Worm (Caenorhabditis elegans) whole organism, young adult: ENCODE data around the gene gid-8.

Source experiments
- F52B5.7 ChIP-seq: sonication (generic microtip); optimal IDR thresholded peaks from 2 replicates; lab custom pipeline; 2016; ENCODE audit warnings: mild to moderate bottlenecking, missing genetic modification characterization, missing compliant biosample characterization
- ama-1 ChIP-seq, 3 experiments: fragments of 150-350 bp in 1 of 3; sonication (generic microtip) in 2 of 3; optimal IDR thresholded peaks; 2 replicates each; lab custom pipeline; 2014 to 2018; ENCODE audit warnings: missing biosample characterization in 2 of 3, missing genetic modification characterization in 2 of 3, missing genetic modification reagents in 2 of 3
- ceh-100 ChIP-seq: fragments of 200-800 bp; sonication (Bioruptor generic); IDR thresholded peaks from 2 replicates; pipeline ENCODE4 v1.3.6; 2022; ENCODE audit warnings: missing genetic modification reagents, missing genetic modification characterization, missing compliant biosample characterization
- dpl-1 ChIP-seq: fragments of 150-350 bp; optimal IDR thresholded peaks from 2 replicates; lab custom pipeline; 2014; ENCODE audit warnings: missing biosample characterization, missing genetic modification reagents, missing genetic modification characterization
- snpc-4 ChIP-seq, 5 experiments: fragments of 150-350 bp in 1 of 5; sonication (generic microtip) in 4 of 5; optimal IDR thresholded peaks; 2 replicates each; lab custom pipeline; 2014 to 2018; ENCODE audit warnings: missing genetic modification characterization in 5 of 5, missing biosample characterization in 3 of 5, antibody characterized with exemption in 2 of 5, mild to moderate bottlenecking in 2 of 5, missing compliant biosample characterization in 2 of 5, missing genotype in 2 of 5, moderate library complexity in 2 of 5, missing genetic modification reagents in 1 of 5
- unc-130 ChIP-seq: sonication (generic microtip); optimal IDR thresholded peaks from 2 replicates; lab custom pipeline; 2016; ENCODE audit warnings: missing genetic modification reagents, missing genetic modification characterization, missing compliant biosample characterization

DNA sequence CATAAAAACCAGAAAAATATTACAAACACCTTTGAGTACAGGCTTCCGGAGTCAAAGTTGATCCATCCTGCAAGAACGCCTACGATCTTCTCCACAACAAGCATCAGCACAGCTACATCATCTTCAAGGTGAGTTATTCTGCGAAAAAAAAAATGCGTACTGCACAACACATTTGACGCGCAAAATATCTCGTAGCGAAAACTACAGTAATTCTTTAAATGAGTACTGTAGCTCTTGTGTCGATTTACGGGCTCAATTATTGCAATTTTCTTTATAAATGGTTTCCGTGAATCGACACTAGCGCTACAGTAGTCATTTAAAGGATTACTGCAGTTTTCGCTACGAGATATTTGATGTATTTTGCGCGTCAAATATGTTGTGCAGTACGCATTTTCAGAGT, 9.3 kb downstream of the gid-8 start:
- TF ChIP-seq unc-130 (GFP tag; lab: Kevin White, UChicago) (no peak), ama-1 (optimal IDR thresholded peaks at IDR 0.05; lab: Kevin White, UChicago) (no peak), ama-1 (GFP tag; optimal IDR thresholded peaks at IDR 0.05; lab: Kevin White, UChicago) (no peak), dpl-1 (GFP tag; lab: Kevin White, UChicago) (no peak), ceh-100 (GFP tag; lab: Robert Waterston, UW) (no peak), F52B5.7 (tag; lab: Kevin White, UChicago) (no peak), snpc-4 (GFP tag; optimal IDR thresholded peaks at IDR 0.05; lab: Kevin White, UChicago) (no peak), snpc-4 (tag; optimal IDR thresholded peaks at IDR 0.05; lab: Kevin White, UChicago) (no peak)
